Fruit fly (Drosophila melanogaster): Measurements from ENCODE around the gene MED1.

The MED1 gene

DNA sequence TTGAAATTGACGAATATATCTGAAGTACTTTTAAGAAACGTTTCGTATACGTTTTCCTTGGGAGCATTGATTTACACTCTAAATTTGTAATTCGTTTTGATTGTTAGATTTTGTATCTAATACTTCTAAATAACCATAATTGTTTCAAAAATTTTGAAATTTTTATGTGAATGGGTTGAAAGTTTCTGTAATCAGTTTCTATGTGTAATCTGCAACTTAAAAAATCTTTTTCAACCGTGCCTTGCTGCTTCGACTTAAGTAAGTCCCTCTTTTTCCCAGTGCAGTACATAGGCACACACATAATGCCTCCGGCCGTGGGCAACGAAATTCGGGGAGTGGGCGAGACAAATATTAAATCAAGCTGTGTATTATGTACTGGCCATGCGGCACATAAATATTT is 48.8 kb downstream of the MED1 start (continued):
- TF ChIP-seq dmrt11E (tag; optimal IDR thresholded peaks at IDR 0.05) (peak; percentile 50), lbe (GFP tag; optimal IDR thresholded peaks at IDR 0.05) (no peak), zfh2 (GFP tag; optimal IDR thresholded peaks at IDR 0.05) (no peak), eve (GFP tag; optimal IDR thresholded peaks at IDR 0.05) (peak in 1 of 2 experiments; percentile 49), CG33213 (GFP tag; optimal IDR thresholded peaks at IDR 0.05) (peak; percentile 25), CG4820 (GFP tag; optimal IDR thresholded peaks at IDR 0.05) (peak; percentile 6), dati (GFP tag; IDR thresholded peaks at IDR 0.05) (no peak), CG4404 (GFP tag; IDR thresholded peaks at IDR 0.05) (peak; percentile 8; the same call in 1 of the 2 replicates), MTF-1 (GFP tag; optimal IDR thresholded peaks at IDR 0.05; ENCODE audit: borderline replicate concordance) (no peak), esg (GFP tag; conservative IDR thresholded peaks at IDR 0.05) (no peak), fru (optimal IDR thresholded peaks at IDR 0.05) (no peak), unpg (GFP tag; optimal IDR thresholded peaks at IDR 0.05) (no peak), CG6254 (GFP tag; optimal IDR thresholded peaks at IDR 0.05) (no peak), lola (GFP tag; optimal IDR thresholded peaks at IDR 0.05) (peak in 1 of 3 experiments; percentile 53), H15 (GFP tag; IDR thresholded peaks at IDR 0.05) (peak; percentile 32; the same call in 2 of the 3 replicates), nmo (GFP tag; optimal IDR thresholded peaks at IDR 0.05) (peak; percentile 5), dysf (GFP tag; IDR thresholded peaks at IDR 0.05) (no peak), CG6272 (GFP tag; IDR thresholded peaks at IDR 0.05) (no peak), Sox102F (GFP tag; optimal IDR thresholded peaks at IDR 0.05) (no peak), bcd (GFP tag; optimal IDR thresholded peaks at IDR 0.05) (no peak), CG4424 (GFP tag; optimal IDR thresholded peaks at IDR 0.05) (peak; percentile 15), gem (tag; optimal IDR thresholded peaks at IDR 0.05) (peak; percentile 40), CG43689 (GFP tag; IDR thresholded peaks at IDR 0.05) (no peak), tap (tag; optimal IDR thresholded peaks at IDR 0.05) (no peak), CG10321 (GFP tag; IDR thresholded peaks at IDR 0.05) (no peak), hkb (optimal IDR thresholded peaks at IDR 0.05) (no peak), hkb (GFP tag; IDR thresholded peaks at IDR 0.05) (no peak), Ravus (GFP tag; IDR thresholded peaks at IDR 0.05) (no peak), CG32772 (GFP tag; IDR thresholded peaks at IDR 0.05) (no peak), CG8388 (GFP tag; optimal IDR thresholded peaks at IDR 0.05) (peak; percentile 0), Xrp1 (GFP tag; IDR thresholded peaks at IDR 0.05) (peak; percentile 38; the same call in 1 of the 2 replicates), pzg (GFP tag; optimal IDR thresholded peaks at IDR 0.05) (no peak), jumu (GFP tag; optimal IDR thresholded peaks at IDR 0.05) (no peak), tio (GFP tag; optimal IDR thresholded peaks at IDR 0.05) (peak; percentile 29), Hr51 (GFP tag; optimal IDR thresholded peaks at IDR 0.05) (no peak), CG4360 (GFP tag; IDR thresholded peaks at IDR 0.05) (no peak), usp (GFP tag; optimal IDR thresholded peaks at IDR 0.05) (no peak), croc (GFP tag; conservative IDR thresholded peaks at IDR 0.05) (no peak), stc (GFP tag; IDR thresholded peaks at IDR 0.05) (no peak), CG15269 (tag; optimal IDR thresholded peaks at IDR 0.05) (no peak), CG12299 (tag; optimal IDR thresholded peaks at IDR 0.05) (no peak), CG7556 (GFP tag; optimal IDR thresholded peaks at IDR 0.05) (peak; percentile 10), CG10431 (GFP tag; optimal IDR thresholded peaks at IDR 0.05) (no peak), CG14710 (tag; optimal IDR thresholded peaks at IDR 0.05) (peak; percentile 35), ttk (GFP tag; IDR thresholded peaks at IDR 0.05) (0 out of 2 replicates have a peak, but pooled peaks have one; percentile 13), kni (GFP tag; optimal IDR thresholded peaks at IDR 0.05) (no peak), CG8765 (GFP tag; IDR thresholded peaks at IDR 0.05) (no peak), vvl (GFP tag; IDR thresholded peaks at IDR 0.05) (no peak), scrt (GFP tag; optimal IDR thresholded peaks at IDR 0.05) (no peak), dpn (GFP tag; optimal IDR thresholded peaks at IDR 0.05) (no peak), Doc3 (GFP tag; IDR thresholded peaks at IDR 0.05; ENCODE audit: partially characterized antibody) (no peak), gcm2 (GFP tag; optimal IDR thresholded peaks at IDR 0.05) (no peak)
